Fruit fly (Drosophila melanogaster) whole organism, embryonic: ENCODE data around the gene CG11279.
A peak's percentile ranks its signal among the peaks of the same experiment; 100 is the strongest.

Experiments used
- Aef1 ChIP-seq: fragments of 200-800 bp; sonication (Bioruptor generic); IDR thresholded peaks from 3 replicates; pipeline ENCODE4 v1.3.6; 2022; ENCODE audit warnings: missing biosample characterization, missing genetic modification characterization
- Bdp1 ChIP-seq: fragments of 200-800 bp; sonication (Bioruptor generic); optimal IDR thresholded peaks from 3 replicates; lab custom pipeline; 2016; ENCODE audit warnings: missing biosample characterization, missing genetic modification characterization
- CG10431 ChIP-seq: fragments of 200-800 bp; sonication (Bioruptor generic); optimal IDR thresholded peaks from 3 replicates; lab custom pipeline; 2018; ENCODE audit warnings: missing biosample characterization, mild to moderate bottlenecking, missing genetic modification characterization
- CG11696 ChIP-seq: fragments of 200-800 bp; sonication (Bioruptor generic); IDR thresholded peaks from 2 replicates; pipeline ENCODE4 v1.3.6; 2022; ENCODE audit warnings: missing biosample characterization, missing genetic modification characterization
- CG12219 ChIP-seq: fragments of 200-800 bp; sonication (Bioruptor generic); optimal IDR thresholded peaks from 3 replicates; lab custom pipeline; 2018; ENCODE audit warnings: missing biosample characterization, mild to moderate bottlenecking, missing genetic modification characterization
- CG12942 ChIP-seq: fragments of 200-800 bp; sonication (Bioruptor generic); optimal IDR thresholded peaks from 3 replicates; lab custom pipeline; 2016; ENCODE audit warnings: missing biosample characterization, missing genetic modification characterization
- CG13894 ChIP-seq: fragments of 200-800 bp; sonication (Bioruptor generic); optimal IDR thresholded peaks from 3 replicates; lab custom pipeline; 2018; ENCODE audit warnings: missing biosample characterization, mild to moderate bottlenecking, missing genetic modification characterization, moderate library complexity
- CG14667 ChIP-seq: fragments of 200-800 bp; sonication (Bioruptor generic); IDR thresholded peaks from 2 replicates; pipeline ENCODE4 v1.3.6; 2022; ENCODE audit warnings: missing biosample characterization, missing genetic modification characterization
- CG14965 ChIP-seq: fragments of 200-800 bp; sonication (Bioruptor generic); optimal IDR thresholded peaks from 2 replicates; lab custom pipeline; 2016; ENCODE audit warnings: missing biosample characterization, missing genetic modification characterization, borderline replicate concordance
- CG15601 ChIP-seq: fragments of 200-800 bp; sonication (Bioruptor generic); optimal IDR thresholded peaks from 3 replicates; lab custom pipeline; 2019; ENCODE audit warnings: missing biosample characterization, mild to moderate bottlenecking, missing genetic modification characterization, moderate library complexity
- CG1602 ChIP-seq: fragments of 200-800 bp; sonication (Bioruptor generic); optimal IDR thresholded peaks from 3 replicates; lab custom pipeline; 2016; ENCODE audit warnings: missing biosample characterization, missing genetic modification characterization
- CG2120 ChIP-seq: fragments of 200-800 bp; sonication (Bioruptor generic); optimal IDR thresholded peaks from 3 replicates; lab custom pipeline; 2016; ENCODE audit warnings: missing biosample characterization, missing genetic modification characterization
- CG2129 ChIP-seq: fragments of 200-800 bp; sonication (Bioruptor generic); IDR thresholded peaks from 2 replicates; pipeline ENCODE4 v1.3.6; 2022; ENCODE audit warnings: missing biosample characterization, missing genetic modification characterization; ENCODE audit not compliant: partially characterized antibody
- CG2199 ChIP-seq: fragments of 200-800 bp; sonication (Bioruptor generic); IDR thresholded peaks from 3 replicates; pipeline ENCODE4 v1.3.6; 2022; ENCODE audit warnings: missing biosample characterization, missing genetic modification characterization
- CG3065 ChIP-seq: fragments of 200-800 bp; sonication (Bioruptor generic); optimal IDR thresholded peaks from 2 replicates; lab custom pipeline; 2016; ENCODE audit warnings: missing biosample characterization, missing genetic modification characterization
- CG31441 ChIP-seq: fragments of 200-800 bp; sonication (Bioruptor generic); IDR thresholded peaks from 2 replicates; pipeline ENCODE4 v1.3.6; 2022; ENCODE audit warnings: missing biosample characterization, missing genetic modification characterization
- CG3163 ChIP-seq: fragments of 200-800 bp; sonication (Bioruptor generic); optimal IDR thresholded peaks from 3 replicates; lab custom pipeline; 2016; ENCODE audit warnings: missing biosample characterization, missing genetic modification characterization
- CG4328 ChIP-seq: fragments of 200-800 bp; sonication (Bioruptor generic); optimal IDR thresholded peaks from 3 replicates; lab custom pipeline; 2017; ENCODE audit warnings: missing biosample characterization, missing genetic modification reagents, missing genetic modification characterization
- CG4424 ChIP-seq: fragments of 200-800 bp; sonication (Bioruptor generic); optimal IDR thresholded peaks from 3 replicates; lab custom pipeline; 2016; ENCODE audit warnings: missing biosample characterization, missing genetic modification characterization
- CG6689 ChIP-seq: fragments of 200-800 bp; sonication (Bioruptor generic); IDR thresholded peaks from 2 replicates; pipeline ENCODE4 v1.3.6; 2022; ENCODE audit warnings: missing biosample characterization, missing genetic modification characterization
- CG6854 ChIP-seq: fragments of 200-800 bp; sonication (Bioruptor generic); optimal IDR thresholded peaks from 3 replicates; lab custom pipeline; 2017; ENCODE audit warnings: missing biosample characterization, mild to moderate bottlenecking, missing genetic modification characterization
- CG7372 ChIP-seq: fragments of 200-800 bp; sonication (Bioruptor generic); IDR thresholded peaks from 2 replicates; pipeline ENCODE4 v1.3.6; 2022; ENCODE audit warnings: missing biosample characterization, missing genetic modification characterization
- CG7745 ChIP-seq: fragments of 200-800 bp; sonication (Bioruptor generic); optimal IDR thresholded peaks from 2 replicates; lab custom pipeline; 2018; ENCODE audit warnings: missing biosample characterization, mild to moderate bottlenecking, missing genetic modification characterization, moderate library complexity
- CG8290 ChIP-seq, 3 experiments: fragments of 200-800 bp; sonication (Bioruptor generic); optimal IDR thresholded peaks; 2 replicates each; lab custom pipeline; 2016 to 2019; ENCODE audit warnings: missing biosample characterization in 3 of 3, missing genetic modification characterization in 3 of 3, mild to moderate bottlenecking in 2 of 3, moderate library complexity in 1 of 3
- CG9727 ChIP-seq: fragments of 200-800 bp; sonication (Bioruptor generic); optimal IDR thresholded peaks from 3 replicates; lab custom pipeline; 2017; ENCODE audit warnings: missing biosample characterization, mild to moderate bottlenecking, missing genetic modification characterization
- CG9876 ChIP-seq: fragments of 200-800 bp; sonication (Bioruptor generic); optimal IDR thresholded peaks from 2 replicates; lab custom pipeline; 2016; ENCODE audit warnings: missing biosample characterization, missing genetic modification characterization
- CTCF ChIP-seq: fragments of 200-800 bp; sonication (Bioruptor generic); optimal IDR thresholded peaks from 2 replicates; lab custom pipeline; 2017; ENCODE audit warnings: missing biosample characterization, mild to moderate bottlenecking, missing genetic modification characterization, moderate library complexity
- Doc2 ChIP-seq: fragments of 200-800 bp; sonication (Bioruptor generic); IDR thresholded peaks from 2 replicates; pipeline ENCODE4 v1.3.6; 2022; ENCODE audit warnings: missing biosample characterization, missing genetic modification characterization
- Ets97D ChIP-seq: fragments of 200-800 bp; sonication (Bioruptor generic); optimal IDR thresholded peaks from 3 replicates; lab custom pipeline; 2016; ENCODE audit warnings: missing biosample characterization, missing genetic modification characterization
- Mad ChIP-seq: fragments of 200-800 bp; sonication (Bioruptor generic); optimal IDR thresholded peaks from 2 replicates; lab custom pipeline; 2016; ENCODE audit warnings: missing biosample characterization, missing genetic modification characterization
- PHDP ChIP-seq: fragments of 200-800 bp; sonication (Bioruptor generic); optimal IDR thresholded peaks from 3 replicates; lab custom pipeline; 2018; ENCODE audit warnings: missing biosample characterization, mild to moderate bottlenecking, missing genetic modification characterization, moderate library complexity
- Pdp1 ChIP-seq, 2 experiments: fragments of 200-800 bp; sonication (Bioruptor generic); optimal IDR thresholded peaks; 3 replicates each; lab custom pipeline; 2016; ENCODE audit warnings: missing biosample characterization in 2 of 2, missing genetic modification characterization in 2 of 2, mild to moderate bottlenecking in 1 of 2, moderate library complexity in 1 of 2
- Stat92E ChIP-seq, 3 experiments: fragments of >200 bp in 2 of 3; fragments of 200-800 bp in 1 of 3; sonication (Bioruptor generic) in 1 of 3; optimal IDR thresholded peaks; 2 replicates each; lab custom pipeline; 2017 to 2019; ENCODE audit warnings: missing biosample characterization in 3 of 3, missing genetic modification characterization in 3 of 3, mild to moderate bottlenecking in 1 of 3, moderate library complexity in 1 of 3
- ac ChIP-seq: fragments of 200-800 bp; sonication (Bioruptor generic); optimal IDR thresholded peaks from 3 replicates; lab custom pipeline; 2017; ENCODE audit warnings: missing biosample characterization, mild to moderate bottlenecking, missing genetic modification characterization
- al ChIP-seq: fragments of 200-800 bp; sonication (Bioruptor generic); IDR thresholded peaks from 2 replicates; pipeline ENCODE4 v1.3.6; 2022; ENCODE audit warnings: missing biosample characterization, missing genetic modification characterization
- bigmax ChIP-seq: fragments of 200-800 bp; sonication (Bioruptor generic); optimal IDR thresholded peaks from 2 replicates; lab custom pipeline; 2018; ENCODE audit warnings: missing biosample characterization, mild to moderate bottlenecking, missing genetic modification characterization
- btn ChIP-seq: fragments of 200-800 bp; sonication (Bioruptor generic); optimal IDR thresholded peaks from 2 replicates; lab custom pipeline; 2016; ENCODE audit warnings: missing biosample characterization, missing genetic modification characterization
- dan ChIP-seq: fragments of 200-800 bp; sonication (Bioruptor generic); IDR thresholded peaks from 2 replicates; pipeline ENCODE4 v1.3.6; 2022; ENCODE audit warnings: missing biosample characterization, missing genetic modification characterization
- danr ChIP-seq: fragments of 200-800 bp; sonication (Bioruptor generic); IDR thresholded peaks from 2 replicates; pipeline ENCODE4 v1.3.6; 2022; ENCODE audit warnings: missing biosample characterization, missing genetic modification characterization
- dati ChIP-seq: fragments of 200-800 bp; sonication (Bioruptor generic); IDR thresholded peaks from 2 replicates; pipeline ENCODE4 v1.3.6; 2022; ENCODE audit warnings: missing biosample characterization, missing genetic modification characterization
- en ChIP-seq: fragments of 200-800 bp; sonication (Bioruptor generic); optimal IDR thresholded peaks from 2 replicates; lab custom pipeline; 2016; ENCODE audit warnings: missing biosample characterization, missing genetic modification characterization
- esg ChIP-seq: fragments of 200-800 bp; sonication (Bioruptor generic); conservative IDR thresholded peaks from 2 replicates; pipeline ENCODE4 v1.3.6; 2022; ENCODE audit warnings: missing biosample characterization, missing genetic modification characterization
- ewg ChIP-seq: fragments of 200-800 bp; sonication (Bioruptor generic); optimal IDR thresholded peaks from 3 replicates; lab custom pipeline; 2017; ENCODE audit warnings: mild to moderate bottlenecking, missing biosample characterization, missing genetic modification reagents, missing genetic modification characterization
- fd64A ChIP-seq: fragments of 200-800 bp; sonication (Bioruptor generic); optimal IDR thresholded peaks from 3 replicates; lab custom pipeline; 2018; ENCODE audit warnings: missing biosample characterization, mild to moderate bottlenecking, missing genetic modification characterization
- fd96Cb ChIP-seq: fragments of 200-800 bp; sonication (Bioruptor generic); optimal IDR thresholded peaks from 2 replicates; lab custom pipeline; 2018; ENCODE audit warnings: missing biosample characterization, mild to moderate bottlenecking, missing genetic modification characterization, moderate library complexity
- gem ChIP-seq: fragments of 200-800 bp; sonication (Bioruptor generic); optimal IDR thresholded peaks from 2 replicates; lab custom pipeline; 2019; ENCODE audit warnings: missing biosample characterization, mild to moderate bottlenecking, missing genetic modification characterization, moderate library complexity
- lilli ChIP-seq: fragments of 200-800 bp; sonication (Bioruptor generic); optimal IDR thresholded peaks from 3 replicates; lab custom pipeline; 2016; ENCODE audit warnings: missing biosample characterization, missing genetic modification characterization
- mirr ChIP-seq: fragments of 200-800 bp; sonication (Bioruptor generic); optimal IDR thresholded peaks from 3 replicates; lab custom pipeline; 2018; ENCODE audit warnings: missing biosample characterization, mild to moderate bottlenecking, missing genetic modification characterization
- ro ChIP-seq: fragments of 200-800 bp; sonication (Bioruptor generic); IDR thresholded peaks from 2 replicates; pipeline ENCODE4 v1.3.6; 2022; ENCODE audit warnings: missing biosample characterization, missing genetic modification characterization
- sr ChIP-seq: fragments of 200-800 bp; sonication (Bioruptor generic); IDR thresholded peaks from 3 replicates; pipeline ENCODE4 v1.3.6; 2022; ENCODE audit warnings: missing biosample characterization, missing genetic modification characterization
- trh ChIP-seq: fragments of 200-800 bp; sonication (Bioruptor generic); optimal IDR thresholded peaks from 2 replicates; lab custom pipeline; 2016; ENCODE audit warnings: missing biosample characterization, missing genetic modification characterization

Gene CG11279

dm6 chr3L:13006490-13006889, 40.3 kb upstream of the CG11279 start, which contains the start of gene CG11263 (continued):
- no peak for TF ChIP-seq ro (GFP tag; lab: Robert Waterston, UW)
- TF ChIP-seq al (GFP tag; lab: Robert Waterston, UW): peak; percentile 22; the same call in 1 of the 2 replicates
- TF ChIP-seq Mad (GFP tag; lab: Kevin White, UChicago): peak; percentile 19
- TF ChIP-seq CG8290 (GFP tag; optimal IDR thresholded peaks at IDR 0.05; lab: Kevin White, UChicago): peak; percentile 73
- TF ChIP-seq CG8290 (tag; optimal IDR thresholded peaks at IDR 0.05; lab: Kevin White, UChicago): peak; percentile 21 to 80
- TF ChIP-seq CG7745 (tag; lab: Kevin White, UChicago): no peak
- TF ChIP-seq CG9727 (GFP tag; lab: Kevin White, UChicago): peak; percentile 39
- peak; percentile 56 for TF ChIP-seq CG4424 (GFP tag; lab: Kevin White, UChicago)
- no peak for TF ChIP-seq sr (GFP tag; lab: Robert Waterston, UW)
- peak; percentile 45 for TF ChIP-seq PHDP (tag; lab: Kevin White, UChicago)
- peak; percentile 1 for TF ChIP-seq CG1602
- TF ChIP-seq CG15601 (tag; lab: Kevin White, UChicago): peak; percentile 21
- peak; percentile 54 for TF ChIP-seq bigmax (GFP tag; lab: Kevin White, UChicago)
- TF ChIP-seq Doc2: no peak
- no peak for TF ChIP-seq CG12219 (GFP tag; lab: Kevin White, UChicago)
- TF ChIP-seq CG2199 (GFP tag; lab: Robert Waterston, UW): peak; percentile 48; the same call in 1 of the 3 replicates
- TF ChIP-seq danr (GFP tag; lab: Robert Waterston, UW): no peak
- 0 out of 2 replicates have a peak, but pooled peaks have one; percentile 29 for TF ChIP-seq CG6689 (GFP tag; lab: Robert Waterston, UW)
- no peak for TF ChIP-seq CG12942 (GFP tag; lab: Kevin White, UChicago)
- TF ChIP-seq trh: no peak
- TF ChIP-seq ac (GFP tag; lab: Kevin White, UChicago): no peak
- peak; percentile 29; the same call in 1 of the 3 replicates for TF ChIP-seq Aef1 (GFP tag; lab: Robert Waterston, UW)
- TF ChIP-seq CG6854 (GFP tag; lab: Kevin White, UChicago): no peak
- no peak for TF ChIP-seq Stat92E (GFP tag; optimal IDR thresholded peaks at IDR 0.05; lab: Kevin White, UChicago)
- TF ChIP-seq fd64A: no peak
- TF ChIP-seq CG11696 (GFP tag; lab: Robert Waterston, UW): no peak
- peak; percentile 74 for TF ChIP-seq lilli
- TF ChIP-seq en (GFP tag; lab: Kevin White, UChicago): no peak
- TF ChIP-seq CG3163 (GFP tag; lab: Kevin White, UChicago): peak; percentile 37
- TF ChIP-seq CG14667 (GFP tag; lab: Robert Waterston, UW): peak; percentile 35; the same call in 1 of the 2 replicates
- peak in 1 of 2 experiments; percentile 31 for TF ChIP-seq Pdp1 (GFP tag; optimal IDR thresholded peaks at IDR 0.05; lab: Kevin White, UChicago)
- no peak for TF ChIP-seq CG14965 (GFP tag; lab: Kevin White, UChicago)
- peak; percentile 84 for TF ChIP-seq Ets97D (GFP tag; lab: Kevin White, UChicago)
- peak; percentile 74 for TF ChIP-seq CG2120
- no peak for TF ChIP-seq esg (GFP tag; lab: Robert Waterston, UW)
- TF ChIP-seq CTCF (GFP tag; lab: Kevin White, UChicago): peak; percentile 54
- no peak for TF ChIP-seq dati (GFP tag; lab: Robert Waterston, UW)
- TF ChIP-seq CG7372: no peak
- no peak for TF ChIP-seq CG10431 (GFP tag; lab: Kevin White, UChicago)
- no peak for TF ChIP-seq CG13894
- no peak for TF ChIP-seq fd96Cb (tag; lab: Kevin White, UChicago)
- peak; percentile 55; the same call in 1 of the 2 replicates for TF ChIP-seq CG2129
- no peak for TF ChIP-seq mirr (GFP tag; lab: Kevin White, UChicago)
- peak; percentile 64 for TF ChIP-seq gem
- no peak for TF ChIP-seq btn (GFP tag; lab: Kevin White, UChicago)
- no peak for TF ChIP-seq dan
- TF ChIP-seq CG3065 (GFP tag; lab: Kevin White, UChicago): peak; percentile 77
- peak; percentile 12 for TF ChIP-seq CG9876 (GFP tag; lab: Kevin White, UChicago)
- no peak for TF ChIP-seq CG4328
- TF ChIP-seq CG31441 (GFP tag; lab: Robert Waterston, UW): peak; percentile 44; the same call in 1 of the 2 replicates
- no peak for TF ChIP-seq Bdp1 (GFP tag; lab: Kevin White, UChicago)
- no peak for TF ChIP-seq ewg
